Worm (Caenorhabditis elegans): ENCODE data around the gene sre-33.

sre-33 gene

ce11 chrII:12488810-12489209, 35.7 kb downstream of the sre-33 start:
- no peak for TF ChIP-seq pat-9 (tag; optimal IDR thresholded peaks at IDR 0.05)
- no peak for TF ChIP-seq ceh-48 (tag; optimal IDR thresholded peaks at IDR 0.05)
- no peak for TF ChIP-seq F13H6.1 (tag; optimal IDR thresholded peaks at IDR 0.05)
- no peak for TF ChIP-seq ama-1 (optimal IDR thresholded peaks at IDR 0.05)
- no peak for TF ChIP-seq tbx-2 (tag; optimal IDR thresholded peaks at IDR 0.05)
- TF ChIP-seq tbx-7 (tag; optimal IDR thresholded peaks at IDR 0.05) = no peak
- no peak for TF ChIP-seq pqm-1 (tag; optimal IDR thresholded peaks at IDR 0.05)
- TF ChIP-seq dve-1 (tag; optimal IDR thresholded peaks at IDR 0.05) = no peak
- TF ChIP-seq pha-2 (tag; optimal IDR thresholded peaks at IDR 0.05) = no peak
- TF ChIP-seq ets-4 (tag; optimal IDR thresholded peaks at IDR 0.05) = no peak
- TF ChIP-seq hlh-8 (tag; optimal IDR thresholded peaks at IDR 0.05) = no peak
- TF ChIP-seq ceh-19 (GFP tag; optimal IDR thresholded peaks at IDR 0.05) = no peak
- TF ChIP-seq ceh-14 (tag; optimal IDR thresholded peaks at IDR 0.05) = no peak
- TF ChIP-seq hlh-13 (GFP tag; optimal IDR thresholded peaks at IDR 0.05) = no peak
- no peak for TF ChIP-seq Y22D7AL.16 (tag; optimal IDR thresholded peaks at IDR 0.05)

ce11 chrII:12489903-12490302, 36.8 kb downstream of the sre-33 start, which contains the start of gene T21B4.15:
Gene T21B4.15, plus strand, starts transcription at chrII:12490203.
- no peak for TF ChIP-seq ref-2 (tag; optimal IDR thresholded peaks at IDR 0.05)
- TF ChIP-seq nhr-11 (tag; optimal IDR thresholded peaks at IDR 0.05) = no peak
- TF ChIP-seq hlh-6 (tag; optimal IDR thresholded peaks at IDR 0.05) = no peak

ce11 chrII:12491936-12492335, 38.8 kb downstream of the sre-33 start, which contains the start of gene srz-6:
Gene srz-6, plus strand, starts transcription at chrII:12492236.
- TF ChIP-seq sdc-2 (tag; optimal IDR thresholded peaks at IDR 0.05) (no peak), ceh-30 (tag; optimal IDR thresholded peaks at IDR 0.05) (no peak), ceh-18 (tag; optimal IDR thresholded peaks at IDR 0.05) (no peak), fkh-10 (GFP tag; optimal IDR thresholded peaks at IDR 0.05) (no peak), fax-1 (tag; optimal IDR thresholded peaks at IDR 0.05) (no peak), ztf-16 (tag; optimal IDR thresholded peaks at IDR 0.05) (no peak), nhr-232 (tag; optimal IDR thresholded peaks at IDR 0.05) (no peak), syd-9 (tag; optimal IDR thresholded peaks at IDR 0.05) (no peak), T23F11.4 (GFP tag; optimal IDR thresholded peaks at IDR 0.05) (no peak)

- TF ChIP-seq mec-3 (tag; optimal IDR thresholded peaks at IDR 0.05; ENCODE audit: borderline replicate concordance) (no peak), ahr-1 (tag; optimal IDR thresholded peaks at IDR 0.05) (no peak), pat-9 (tag; optimal IDR thresholded peaks at IDR 0.05) (no peak), ceh-30 (tag; optimal IDR thresholded peaks at IDR 0.05) (no peak), pros-1 (tag; optimal IDR thresholded peaks at IDR 0.05) (no peak), npax-4 (tag; optimal IDR thresholded peaks at IDR 0.05) (no peak), ttx-3 (tag; optimal IDR thresholded peaks at IDR 0.05) (no peak), ceh-45 (GFP tag; IDR thresholded peaks at IDR 0.05) (no peak), hlh-6 (tag; optimal IDR thresholded peaks at IDR 0.05) (no peak), F13H6.1 (tag; optimal IDR thresholded peaks at IDR 0.05) (no peak), ceh-31 (tag; optimal IDR thresholded peaks at IDR 0.05) (no peak), rnt-1 (tag; optimal IDR thresholded peaks at IDR 0.05) (no peak), eyg-1 (tag; optimal IDR thresholded peaks at IDR 0.05) (no peak), unc-42 (tag; optimal IDR thresholded peaks at IDR 0.05) (no peak), pha-4 (tag; optimal IDR thresholded peaks at IDR 0.05) (no peak), che-1 (tag; optimal IDR thresholded peaks at IDR 0.05) (no peak)
Measured at ce11 chrII:12494067-12494477, 41.0 kb downstream of the sre-33 start.
